Fruit fly (Drosophila melanogaster) whole organism, pupa: ENCODE measurements around the gene galla-2.

Experiments
- CG10348 ChIP-seq: fragments of 200-800 bp; sonication (Bioruptor generic); IDR thresholded peaks from 2 replicates; pipeline ENCODE4 v1.3.6; 2022; ENCODE audit warnings: missing biosample characterization, missing genetic modification characterization
- CG12605 ChIP-seq: fragments of 200-800 bp; sonication (Bioruptor generic); IDR thresholded peaks from 2 replicates; pipeline ENCODE4 v1.3.6; 2022; ENCODE audit warnings: missing biosample characterization, missing genetic modification characterization
- CG13204 ChIP-seq: fragments of 200-800 bp; sonication (Bioruptor generic); optimal IDR thresholded peaks from 2 replicates; lab custom pipeline; 2018; ENCODE audit warnings: missing biosample characterization, mild to moderate bottlenecking, missing genetic modification characterization, moderate library complexity
- CG14655 ChIP-seq: fragments of 200-800 bp; sonication (Bioruptor generic); optimal IDR thresholded peaks from 3 replicates; lab custom pipeline; 2017; ENCODE audit warnings: mild to moderate bottlenecking, missing biosample characterization, missing genetic modification reagents, missing genetic modification characterization
- CG15710 ChIP-seq: fragments of 200-800 bp; sonication (Bioruptor generic); optimal IDR thresholded peaks from 2 replicates; lab custom pipeline; 2018; ENCODE audit warnings: missing biosample characterization, mild to moderate bottlenecking, missing genetic modification characterization, moderate library complexity
- CG17806 ChIP-seq: fragments of 200-800 bp; sonication (Bioruptor generic); optimal IDR thresholded peaks from 2 replicates; lab custom pipeline; 2018; ENCODE audit warnings: missing biosample characterization, mild to moderate bottlenecking, missing genetic modification characterization, moderate library complexity
- CG32121 ChIP-seq: fragments of 200-800 bp; sonication (Bioruptor generic); IDR thresholded peaks from 2 replicates; pipeline ENCODE4 v1.3.6; 2022; ENCODE audit warnings: missing biosample characterization, missing genetic modification characterization
- CG34367 ChIP-seq: fragments of 200-800 bp; sonication (Bioruptor generic); optimal IDR thresholded peaks from 2 replicates; lab custom pipeline; 2018; ENCODE audit warnings: missing biosample characterization, mild to moderate bottlenecking, missing genetic modification characterization
- CG4496 ChIP-seq: fragments of 200-800 bp; sonication (Bioruptor generic); IDR thresholded peaks from 3 replicates; pipeline ENCODE4 v1.3.6; 2022; ENCODE audit warnings: missing biosample characterization, missing genetic modification characterization
- CG8159 ChIP-seq: fragments of 200-800 bp; sonication (Bioruptor generic); optimal IDR thresholded peaks from 3 replicates; lab custom pipeline; 2018; ENCODE audit warnings: missing biosample characterization, mild to moderate bottlenecking, missing genetic modification characterization, moderate library complexity
- CG8301 ChIP-seq: fragments of 200-800 bp; sonication (Bioruptor generic); optimal IDR thresholded peaks from 2 replicates; lab custom pipeline; 2018; ENCODE audit warnings: missing biosample characterization, mild to moderate bottlenecking, missing genetic modification characterization
- CG9948 ChIP-seq: fragments of 200-800 bp; sonication (Bioruptor generic); optimal IDR thresholded peaks from 2 replicates; lab custom pipeline; 2018; ENCODE audit warnings: missing biosample characterization, mild to moderate bottlenecking, missing genetic modification characterization, moderate library complexity
- D1 ChIP-seq: fragments of 200-800 bp; sonication (Bioruptor generic); optimal IDR thresholded peaks from 2 replicates; lab custom pipeline; 2018; ENCODE audit warnings: missing biosample characterization, mild to moderate bottlenecking, missing genetic modification characterization, moderate library complexity
- EcR ChIP-seq: fragments of 200-800 bp; sonication (Bioruptor generic); optimal IDR thresholded peaks from 3 replicates; lab custom pipeline; 2019; ENCODE audit warnings: missing biosample characterization, missing genetic modification characterization, mild to moderate bottlenecking, moderate library complexity, missing genetic modification reagents
- Ets98B ChIP-seq: fragments of 200-800 bp; sonication (Bioruptor generic); IDR thresholded peaks from 2 replicates; pipeline ENCODE4 v1.3.6; 2022; ENCODE audit warnings: missing biosample characterization, missing genetic modification characterization
- Pif1A ChIP-seq: fragments of 200-800 bp; sonication (Bioruptor generic); optimal IDR thresholded peaks from 3 replicates; lab custom pipeline; 2016; ENCODE audit warnings: missing biosample characterization, missing genetic modification characterization
- Pif1B ChIP-seq: fragments of 200-800 bp; sonication (Bioruptor generic); optimal IDR thresholded peaks from 3 replicates; lab custom pipeline; 2016; ENCODE audit warnings: missing biosample characterization, missing genetic modification characterization
- Snoo ChIP-seq: fragments of 200-800 bp; sonication (Bioruptor generic); optimal IDR thresholded peaks from 3 replicates; lab custom pipeline; 2017; ENCODE audit warnings: missing biosample characterization, mild to moderate bottlenecking, missing genetic modification characterization, inconsistent platforms
- fd96Ca ChIP-seq: fragments of 200-800 bp; sonication (Bioruptor generic); IDR thresholded peaks from 3 replicates; pipeline ENCODE4 v1.3.6; 2022; ENCODE audit warnings: missing biosample characterization, missing genetic modification characterization
- gl ChIP-seq: fragments of 200-800 bp; sonication (Bioruptor generic); optimal IDR thresholded peaks from 2 replicates; lab custom pipeline; 2018; ENCODE audit warnings: missing biosample characterization, mild to moderate bottlenecking, missing genetic modification characterization
- rn ChIP-seq: fragments of 200-800 bp; sonication (Bioruptor generic); IDR thresholded peaks from 2 replicates; pipeline ENCODE4 v1.3.6; 2022; ENCODE audit warnings: missing biosample characterization, missing genetic modification characterization

galla-2 gene

DNA sequence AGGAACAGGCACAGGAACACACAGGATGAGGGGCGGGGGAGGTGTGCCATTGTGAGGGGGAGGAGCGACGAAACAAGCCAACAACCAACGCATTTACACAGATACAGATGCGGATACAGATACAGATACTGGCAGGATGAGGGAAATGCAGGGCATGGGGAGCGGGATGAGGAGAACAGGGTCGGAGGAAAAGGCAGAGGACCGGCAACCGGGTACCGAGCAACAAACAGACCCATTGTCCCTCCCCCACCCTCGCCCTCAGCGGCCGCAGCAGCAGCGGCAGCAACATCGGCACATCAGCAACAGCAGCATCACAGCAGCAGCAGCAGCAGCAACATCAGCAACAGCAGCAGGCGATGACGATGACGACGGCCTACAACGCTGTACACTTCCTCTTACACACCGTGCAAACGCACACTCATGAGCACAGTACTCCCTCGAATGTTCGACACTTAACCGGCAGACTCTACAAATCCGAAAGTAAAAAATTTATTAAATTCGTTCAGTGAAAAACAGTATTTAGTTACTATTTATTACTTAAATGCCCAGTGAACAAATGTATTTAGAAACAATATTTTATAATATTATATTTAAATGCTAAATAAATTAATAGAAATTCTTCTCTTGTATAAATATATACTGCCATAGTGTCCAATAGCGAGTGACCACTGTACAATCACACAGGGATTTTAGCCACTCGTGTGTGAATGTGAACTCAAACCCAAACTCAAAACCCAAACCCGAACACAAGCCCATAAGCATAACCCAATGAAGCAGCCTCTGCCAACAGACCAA, 27.1 kb upstream of the galla-2 start:
- TF ChIP-seq Pif1A (GFP tag; lab: Kevin White, UChicago): peak; percentile 65
- TF ChIP-seq Ets98B (GFP tag; lab: Robert Waterston, UW): peak; percentile 81
- TF ChIP-seq CG15710 (tag; lab: Kevin White, UChicago): peak; percentile 96
- peak; percentile 69 for TF ChIP-seq CG12605 (GFP tag; lab: Robert Waterston, UW)
- TF ChIP-seq rn: peak; percentile 64; the same call in 1 of the 2 replicates
- TF ChIP-seq CG10348: peak; percentile 80
- TF ChIP-seq Pif1B (GFP tag; lab: Kevin White, UChicago): peak; percentile 79
- peak; percentile 57 for TF ChIP-seq gl
- no peak for TF ChIP-seq EcR (GFP tag; lab: Kevin White, UChicago)
- peak; percentile 91 for TF ChIP-seq CG17806 (tag; lab: Kevin White, UChicago)
- TF ChIP-seq CG4496 (GFP tag; lab: Robert Waterston, UW): peak; percentile 79
- TF ChIP-seq CG14655: peak; percentile 96
- peak; percentile 91 for TF ChIP-seq CG32121
- peak; percentile 81 for TF ChIP-seq fd96Ca (GFP tag; lab: Robert Waterston, UW)
- TF ChIP-seq D1 (tag; lab: Kevin White, UChicago): peak; percentile 87
- TF ChIP-seq CG9948: peak; percentile 94
- TF ChIP-seq CG8301 (tag; lab: Kevin White, UChicago): peak; percentile 84
- peak; percentile 96 for TF ChIP-seq CG8159 (tag; lab: Kevin White, UChicago)
- TF ChIP-seq Snoo (tag; lab: Kevin White, UChicago): peak; percentile 91
- peak; percentile 82 for TF ChIP-seq CG34367 (tag; lab: Kevin White, UChicago)
- TF ChIP-seq CG13204: peak; percentile 93

dm6 chr3L:10856534-10857030, 26.1 kb upstream of the galla-2 start:
- TF ChIP-seq Ets98B (GFP tag; lab: Robert Waterston, UW) (peak; percentile 73), EcR (GFP tag; lab: Kevin White, UChicago) (peak; percentile 84), gl (peak; percentile 21), CG12605 (GFP tag; lab: Robert Waterston, UW) (no peak; the same call in 1 of the 2 replicates), CG15710 (tag; lab: Kevin White, UChicago) (peak; percentile 10), Pif1B (GFP tag; lab: Kevin White, UChicago) (peak; percentile 65), fd96Ca (GFP tag; lab: Robert Waterston, UW) (peak; percentile 75), CG17806 (tag; lab: Kevin White, UChicago) (peak; percentile 17), rn (no peak), CG8301 (tag; lab: Kevin White, UChicago) (no peak), CG32121 (peak; percentile 70; the same call in 1 of the 2 replicates), CG9948 (no peak), CG4496 (GFP tag; lab: Robert Waterston, UW) (peak; percentile 76), CG10348 (no peak), CG34367 (tag; lab: Kevin White, UChicago) (no peak), Snoo (tag; lab: Kevin White, UChicago) (peak; percentile 16), D1 (tag; lab: Kevin White, UChicago) (no peak), CG14655 (peak; percentile 15), CG13204 (peak; percentile 36), CG8159 (tag; lab: Kevin White, UChicago) (peak; percentile 10), Pif1A (GFP tag; lab: Kevin White, UChicago) (no peak)

dm6 chr3L:10857515-10858023, 25.1 kb upstream of the galla-2 start:
- TF ChIP-seq gl (no peak), CG8159 (tag; lab: Kevin White, UChicago) (peak; percentile 14), fd96Ca (GFP tag; lab: Robert Waterston, UW) (peak; percentile 57; the same call in 1 of the 3 replicates), EcR (GFP tag; lab: Kevin White, UChicago) (peak; percentile 87), CG10348 (no peak), Pif1B (GFP tag; lab: Kevin White, UChicago) (peak; percentile 61), CG9948 (no peak), CG32121 (peak; percentile 75), CG8301 (tag; lab: Kevin White, UChicago) (peak; percentile 0), rn (no peak), Ets98B (GFP tag; lab: Robert Waterston, UW) (peak; percentile 68), Pif1A (GFP tag; lab: Kevin White, UChicago) (peak; percentile 19), CG17806 (tag; lab: Kevin White, UChicago) (no peak), CG13204 (peak; percentile 75), CG4496 (GFP tag; lab: Robert Waterston, UW) (peak; percentile 82), CG15710 (tag; lab: Kevin White, UChicago) (no peak), D1 (tag; lab: Kevin White, UChicago) (peak; percentile 25), CG14655 (no peak), Snoo (tag; lab: Kevin White, UChicago) (no peak), CG12605 (GFP tag; lab: Robert Waterston, UW) (peak; percentile 77; the same call in 1 of the 2 replicates), CG34367 (tag; lab: Kevin White, UChicago) (no peak)

dm6 chr3L:10858569-10858968, 24.1 kb upstream of the galla-2 start:
- peak; percentile 11 for TF ChIP-seq Snoo (tag; lab: Kevin White, UChicago)
- TF ChIP-seq Pif1B (GFP tag; lab: Kevin White, UChicago): no peak

DNA sequence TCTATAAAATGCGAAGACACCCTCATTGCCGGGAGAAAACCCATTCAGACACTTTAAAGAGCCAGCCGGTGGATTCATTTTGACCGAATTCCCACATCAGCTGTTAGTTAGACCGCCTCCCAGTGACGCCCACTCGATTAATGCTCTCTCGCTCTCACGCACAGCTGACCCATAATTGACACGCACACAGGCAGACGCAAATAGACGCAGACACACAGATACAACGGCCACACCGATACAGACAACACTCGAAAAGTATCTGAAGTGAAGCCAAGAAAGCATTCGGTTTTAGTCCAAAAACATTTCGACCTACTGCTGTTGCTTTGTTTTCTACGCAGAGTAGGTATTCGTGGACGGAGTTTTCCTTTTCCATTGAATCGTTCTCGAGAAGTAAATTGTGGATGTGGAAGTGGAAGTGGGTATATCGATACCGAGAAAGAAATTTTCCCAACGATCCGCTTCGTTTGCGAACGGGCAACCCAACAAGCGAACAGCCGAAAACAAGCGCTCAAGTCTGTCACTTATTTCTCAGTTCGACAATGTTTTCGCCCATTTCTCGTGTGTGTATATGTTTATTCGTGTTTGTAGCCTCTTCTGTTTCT, 22.5 kb upstream of the galla-2 start:
- TF ChIP-seq CG4496 (GFP tag; lab: Robert Waterston, UW): 0 out of 3 replicates have a peak, but pooled peaks have one; percentile 8
- TF ChIP-seq Ets98B (GFP tag; lab: Robert Waterston, UW): no peak; the same call in 1 of the 2 replicates
- peak; percentile 53 for TF ChIP-seq CG32121
